Worm (Caenorhabditis elegans) whole organism, L3 larva: ENCODE results near the gene grd-12.

Experiments
- R02D3.7 ChIP-seq: fragments of 150-350 bp; optimal IDR thresholded peaks from 2 replicates; lab custom pipeline; 2014; ENCODE audit warnings: missing biosample characterization, missing genetic modification characterization
- aly-2 ChIP-seq: fragments of 150-350 bp; optimal IDR thresholded peaks from 2 replicates; lab custom pipeline; 2014; ENCODE audit warnings: missing biosample characterization, missing genetic modification characterization
- ceh-16 ChIP-seq: sonication (generic microtip); optimal IDR thresholded peaks from 2 replicates; lab custom pipeline; 2017; ENCODE audit warnings: missing biosample characterization, missing genetic modification characterization
- elt-1 ChIP-seq: fragments of 150-350 bp; optimal IDR thresholded peaks from 2 replicates; lab custom pipeline; 2014; ENCODE audit warnings: missing biosample characterization, missing genetic modification characterization
- elt-2 ChIP-seq: sonication (generic microtip); optimal IDR thresholded peaks from 2 replicates; lab custom pipeline; 2016; ENCODE audit warnings: missing genetic modification reagents, mild to moderate bottlenecking, missing genetic modification characterization, missing compliant biosample characterization
- eor-1 ChIP-seq, 2 experiments: fragments of 150-350 bp; optimal IDR thresholded peaks; 2 replicates each; lab custom pipeline; 2014 to 2018; ENCODE audit warnings: missing biosample characterization in 2 of 2, missing genetic modification characterization in 2 of 2
- fkh-2 ChIP-seq: fragments of 150-350 bp; optimal IDR thresholded peaks from 2 replicates; lab custom pipeline; 2014; ENCODE audit warnings: missing biosample characterization, missing genetic modification reagents, missing genetic modification characterization
- fos-1 ChIP-seq: fragments of 150-350 bp; optimal IDR thresholded peaks from 2 replicates; lab custom pipeline; 2014; ENCODE audit warnings: missing biosample characterization, missing genetic modification characterization
- jun-1 ChIP-seq: fragments of 150-350 bp; optimal IDR thresholded peaks from 2 replicates; lab custom pipeline; 2014; ENCODE audit warnings: missing biosample characterization, missing genetic modification reagents, missing genetic modification characterization
- lin-15B ChIP-seq: fragments of 150-350 bp; optimal IDR thresholded peaks from 2 replicates; lab custom pipeline; 2014; ENCODE audit warnings: missing biosample characterization, missing genetic modification characterization
- lin-39 ChIP-seq: fragments of 150-350 bp; optimal IDR thresholded peaks from 2 replicates; lab custom pipeline; 2018; ENCODE audit warnings: missing biosample characterization, missing genetic modification reagents, missing genetic modification characterization
- nfya-1 ChIP-seq: sonication (generic microtip); optimal IDR thresholded peaks from 2 replicates; lab custom pipeline; 2017; ENCODE audit warnings: missing genetic modification characterization, mild to moderate bottlenecking, missing compliant biosample characterization, antibody characterized with exemption, moderate library complexity; ENCODE audit not compliant: insufficient read depth
- nhr-12 ChIP-seq: fragments of 150-350 bp; optimal IDR thresholded peaks from 2 replicates; lab custom pipeline; 2014; ENCODE audit warnings: missing biosample characterization, missing genetic modification characterization
- nhr-23 ChIP-seq: fragments of 150-350 bp; optimal IDR thresholded peaks from 2 replicates; lab custom pipeline; 2014; ENCODE audit warnings: missing biosample characterization, missing genetic modification reagents, missing genetic modification characterization
- nhr-237 ChIP-seq: fragments of 150-350 bp; optimal IDR thresholded peaks from 2 replicates; lab custom pipeline; 2014; ENCODE audit warnings: missing biosample characterization, missing genetic modification characterization
- nhr-25 ChIP-seq: sonication (generic microtip); optimal IDR thresholded peaks from 2 replicates; lab custom pipeline; 2017; ENCODE audit warnings: missing biosample characterization, missing genetic modification characterization
- nhr-43 ChIP-seq: sonication (generic microtip); optimal IDR thresholded peaks from 2 replicates; lab custom pipeline; 2016; ENCODE audit warnings: mild to moderate bottlenecking, missing genetic modification characterization, missing compliant biosample characterization; ENCODE audit not compliant: poor library complexity, severe bottlenecking
- nhr-67 ChIP-seq: fragments of 150-350 bp; optimal IDR thresholded peaks from 2 replicates; lab custom pipeline; 2014; ENCODE audit warnings: missing biosample characterization, missing genetic modification characterization
- nhr-76 ChIP-seq: fragments of 150-350 bp; sonication (generic microtip); optimal IDR thresholded peaks from 5 replicates; lab custom pipeline; 2014; ENCODE audit warnings: missing biosample characterization, missing genetic modification characterization
- pha-4 ChIP-seq: fragments of 150-350 bp; optimal IDR thresholded peaks from 2 replicates; lab custom pipeline; 2014; ENCODE audit warnings: missing biosample characterization, missing genetic modification reagents, missing genetic modification characterization
- skn-1 ChIP-seq: fragments of 150-350 bp; optimal IDR thresholded peaks from 2 replicates; lab custom pipeline; 2014; ENCODE audit warnings: missing biosample characterization, missing genetic modification characterization
- snpc-4 ChIP-seq: fragments of 150-350 bp; optimal IDR thresholded peaks from 2 replicates; lab custom pipeline; 2014; ENCODE audit warnings: missing biosample characterization, missing genetic modification characterization
- unc-39 ChIP-seq: sonication (generic microtip); optimal IDR thresholded peaks from 4 replicates; lab custom pipeline; 2017; ENCODE audit warnings: missing biosample characterization, missing genetic modification characterization
- ztf-4 ChIP-seq: fragments of 150-350 bp; optimal IDR thresholded peaks from 2 replicates; lab custom pipeline; 2014; ENCODE audit warnings: missing biosample characterization, missing genetic modification characterization

Gene grd-12

ce11 chrV:15023544-15023943 lies 45.2 kb downstream of the grd-12 start, which contains the start of gene F14H8.4:
Gene F14H8.4 (plus strand): TSS chrV:15023844.
- TF ChIP-seq nhr-67 (no peak), pha-4 (no peak)

ce11 chrV:15028896-15029519 lies 50.7 kb downstream of the grd-12 start, which contains the start of gene F14H8.8:
Gene F14H8.8 (plus strand): TSS chrV:15029469.
- TF ChIP-seq lin-15B (tag; lab: Kevin White, UChicago) (peak; percentile 6), fkh-2 (tag; lab: Kevin White, UChicago) (no peak), lin-39 (tag; lab: Kevin White, UChicago) (no peak), nhr-23 (tag; lab: Kevin White, UChicago) (peak; percentile 23), eor-1 (tag; optimal IDR thresholded peaks at IDR 0.05; lab: Kevin White, UChicago) (no peak), R02D3.7 (no peak), snpc-4 (peak; percentile 93), nhr-43 (tag; lab: Kevin White, UChicago) (peak; percentile 3), jun-1 (no peak), nhr-25 (tag; lab: Kevin White, UChicago) (peak; percentile 62), elt-2 (tag; lab: Kevin White, UChicago) (no peak), nhr-12 (no peak), elt-1 (tag; lab: Kevin White, UChicago) (no peak), unc-39 (tag; lab: Kevin White, UChicago) (no peak), ceh-16 (no peak), skn-1 (tag; lab: Kevin White, UChicago) (no peak), nhr-237 (tag; lab: Kevin White, UChicago) (no peak), aly-2 (tag; lab: Kevin White, UChicago) (no peak), fos-1 (tag; lab: Kevin White, UChicago) (no peak), nhr-76 (tag; lab: Kevin White, UChicago) (no peak), ztf-4 (tag; lab: Kevin White, UChicago) (no peak), nfya-1 (peak; percentile 32)
